Worm (Caenorhabditis elegans): Measurements from ENCODE around the gene eat-17.

ce11 chrX:16366993-16367392 is 49.6 kb downstream of the eat-17 start, which contains the start of gene ace-1:
- TF ChIP-seq lin-35 (GFP tag; optimal IDR thresholded peaks at IDR 0.05) (no peak), unc-62 (GFP tag; optimal IDR thresholded peaks at IDR 0.05) (no peak), ztf-18 (tag; optimal IDR thresholded peaks at IDR 0.05) (no peak), ama-1 (optimal IDR thresholded peaks at IDR 0.05) (no peak), ama-1 (GFP tag; optimal IDR thresholded peaks at IDR 0.05) (no peak), bed-1 (GFP tag; IDR thresholded peaks at IDR 0.05) (no peak), nfya-1 (tag; optimal IDR thresholded peaks at IDR 0.05; ENCODE audit: borderline replicate concordance, insufficient read depth) (no peak), B0336.3 (GFP tag; IDR thresholded peaks at IDR 0.05) (no peak), T07F8.4 (tag; optimal IDR thresholded peaks at IDR 0.05) (no peak), lin-54 (GFP tag; optimal IDR thresholded peaks at IDR 0.05) (no peak), B0019.2 (GFP tag; conservative IDR thresholded peaks at IDR 0.05) (no peak), C17E4.6 (GFP tag; IDR thresholded peaks at IDR 0.05) (no peak), akir-1 (GFP tag; optimal IDR thresholded peaks at IDR 0.05) (no peak), madf-10 (tag; optimal IDR thresholded peaks at IDR 0.05) (no peak), hsf-1 (GFP tag; IDR thresholded peaks at IDR 0.05) (no peak)
